Worm (Caenorhabditis elegans): ENCODE measurements around the gene str-175.

DNA sequence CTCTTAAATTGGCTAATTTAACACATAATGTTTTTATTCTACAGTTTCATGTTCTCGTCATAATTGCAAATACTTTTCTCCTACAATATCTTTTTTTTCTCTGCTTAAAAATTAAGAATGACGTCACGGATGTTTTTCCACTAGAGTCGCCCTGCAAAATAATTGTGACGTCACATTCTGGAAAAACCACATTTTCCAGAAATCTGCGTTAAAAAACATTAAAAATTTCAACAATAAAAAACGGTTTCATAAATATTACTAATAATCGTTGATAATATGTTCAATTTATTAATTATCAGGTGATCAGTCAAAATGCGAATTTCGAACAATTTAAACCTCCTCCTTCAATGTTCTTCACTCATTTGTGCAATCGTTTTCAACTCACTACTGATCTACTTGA lies 13.5 kb upstream of the str-175 start, which contains the start of gene str-166:
- TF ChIP-seq ama-1 (optimal IDR thresholded peaks at IDR 0.05), result no peak
- TF ChIP-seq aly-2 (tag; optimal IDR thresholded peaks at IDR 0.05), result no peak
- TF ChIP-seq unc-62 (GFP tag; optimal IDR thresholded peaks at IDR 0.05), result no peak
- TF ChIP-seq ceh-82 (tag; optimal IDR thresholded peaks at IDR 0.05), result no peak
- no peak for TF ChIP-seq fos-1 (tag; optimal IDR thresholded peaks at IDR 0.05)
- TF ChIP-seq skn-1 (tag; optimal IDR thresholded peaks at IDR 0.05), result no peak
- no peak for TF ChIP-seq nhr-237 (tag; optimal IDR thresholded peaks at IDR 0.05)
- no peak for TF ChIP-seq nhr-10 (tag; optimal IDR thresholded peaks at IDR 0.05)
- no peak for TF ChIP-seq lin-11 (tag; optimal IDR thresholded peaks at IDR 0.05)
